Fruit fly (Drosophila melanogaster) whole organism, embryonic: Measurements from ENCODE around the gene TTLL4B.
A peak's percentile ranks its signal among the peaks of the same experiment; 100 is the strongest.

Source experiments
- ATbp ChIP-seq: fragments of 200-800 bp; sonication (Bioruptor generic); optimal IDR thresholded peaks from 2 replicates; lab custom pipeline; 2017; ENCODE audit warnings: missing biosample characterization, mild to moderate bottlenecking, missing genetic modification characterization, missing genetic modification reagents
- CG10366 ChIP-seq: fragments of 200-800 bp; sonication (Bioruptor generic); IDR thresholded peaks from 2 replicates; pipeline ENCODE4 v1.3.6; 2022; ENCODE audit warnings: missing biosample characterization, missing genetic modification characterization
- CG10462 ChIP-seq: fragments of 200-800 bp; sonication (Bioruptor generic); optimal IDR thresholded peaks from 2 replicates; lab custom pipeline; 2016; ENCODE audit warnings: missing biosample characterization, missing genetic modification characterization
- CG10543 ChIP-seq: fragments of 200-800 bp; sonication (Bioruptor generic); optimal IDR thresholded peaks from 3 replicates; lab custom pipeline; 2017; ENCODE audit warnings: missing biosample characterization, mild to moderate bottlenecking, missing genetic modification characterization, moderate library complexity
- CG10979 ChIP-seq: fragments of 200-800 bp; sonication (Bioruptor generic); optimal IDR thresholded peaks from 2 replicates; lab custom pipeline; 2018; ENCODE audit warnings: missing biosample characterization, mild to moderate bottlenecking, missing genetic modification characterization, moderate library complexity
- CG11247 ChIP-seq: fragments of 200-800 bp; sonication (Bioruptor generic); IDR thresholded peaks from 2 replicates; pipeline ENCODE4 v1.3.6; 2022; ENCODE audit warnings: missing biosample characterization, missing genetic modification characterization
- CG11456 ChIP-seq: fragments of 200-800 bp; sonication (Bioruptor generic); IDR thresholded peaks from 3 replicates; pipeline ENCODE4 v1.3.6; 2022; ENCODE audit warnings: missing biosample characterization, missing genetic modification characterization
- CG12071 ChIP-seq: fragments of 200-800 bp; sonication (Bioruptor generic); optimal IDR thresholded peaks from 3 replicates; lab custom pipeline; 2018; ENCODE audit warnings: missing biosample characterization, mild to moderate bottlenecking, missing genetic modification characterization
- CG12236 ChIP-seq: fragments of 200-800 bp; sonication (Bioruptor generic); optimal IDR thresholded peaks from 2 replicates; lab custom pipeline; 2016; ENCODE audit warnings: missing biosample characterization, missing genetic modification characterization
- CG13287 ChIP-seq: fragments of 200-800 bp; sonication (Bioruptor generic); IDR thresholded peaks from 2 replicates; pipeline ENCODE4 v1.3.6; 2022; ENCODE audit warnings: missing biosample characterization, missing genetic modification characterization; ENCODE audit not compliant: partially characterized antibody
- CG14441 ChIP-seq: fragments of 200-800 bp; sonication (Bioruptor generic); IDR thresholded peaks from 2 replicates; pipeline ENCODE4 v1.3.6; 2022; ENCODE audit warnings: missing biosample characterization, missing genetic modification characterization
- CG14860 ChIP-seq: fragments of 200-800 bp; sonication (Bioruptor generic); IDR thresholded peaks from 3 replicates; pipeline ENCODE4 v1.3.6; 2022; ENCODE audit warnings: missing biosample characterization, missing genetic modification characterization; ENCODE audit not compliant: partially characterized antibody
- CG15601 ChIP-seq: fragments of 200-800 bp; sonication (Bioruptor generic); optimal IDR thresholded peaks from 3 replicates; lab custom pipeline; 2019; ENCODE audit warnings: missing biosample characterization, mild to moderate bottlenecking, missing genetic modification characterization, moderate library complexity
- CG30403 ChIP-seq: fragments of 200-800 bp; sonication (Bioruptor generic); optimal IDR thresholded peaks from 3 replicates; lab custom pipeline; 2016; ENCODE audit warnings: missing biosample characterization, missing genetic modification characterization
- CG3065 ChIP-seq: fragments of 200-800 bp; sonication (Bioruptor generic); optimal IDR thresholded peaks from 2 replicates; lab custom pipeline; 2016; ENCODE audit warnings: missing biosample characterization, missing genetic modification characterization
- CG3838 ChIP-seq: fragments of 200-800 bp; sonication (Bioruptor generic); optimal IDR thresholded peaks from 3 replicates; lab custom pipeline; 2016; ENCODE audit warnings: missing biosample characterization, missing genetic modification characterization
- CG3995 ChIP-seq: fragments of 200-800 bp; sonication (Bioruptor generic); optimal IDR thresholded peaks from 3 replicates; lab custom pipeline; 2016; ENCODE audit warnings: missing biosample characterization, missing genetic modification characterization
- CG42726 ChIP-seq: fragments of 200-800 bp; sonication (Bioruptor generic); IDR thresholded peaks from 2 replicates; pipeline ENCODE4 v1.3.6; 2022; ENCODE audit warnings: missing biosample characterization, missing genetic modification characterization; ENCODE audit not compliant: partially characterized antibody
- CG4820 ChIP-seq: fragments of 200-800 bp; sonication (Bioruptor generic); optimal IDR thresholded peaks from 3 replicates; lab custom pipeline; 2016; ENCODE audit warnings: missing biosample characterization, missing genetic modification characterization
- CG9437 ChIP-seq: fragments of 200-800 bp; sonication (Bioruptor generic); optimal IDR thresholded peaks from 2 replicates; lab custom pipeline; 2018; ENCODE audit warnings: missing biosample characterization, mild to moderate bottlenecking, missing genetic modification characterization
- Camta ChIP-seq: fragments of 200-800 bp; sonication (Bioruptor generic); optimal IDR thresholded peaks from 2 replicates; lab custom pipeline; 2016; ENCODE audit warnings: missing biosample characterization, missing genetic modification characterization
- Chrac-16 ChIP-seq: fragments of 200-800 bp; sonication (Bioruptor generic); optimal IDR thresholded peaks from 3 replicates; lab custom pipeline; 2016; ENCODE audit warnings: missing biosample characterization, missing genetic modification characterization
- Dek ChIP-seq: fragments of 200-800 bp; sonication (Bioruptor generic); optimal IDR thresholded peaks from 3 replicates; lab custom pipeline; 2019; ENCODE audit warnings: missing biosample characterization, mild to moderate bottlenecking, missing genetic modification characterization, moderate library complexity
- E2f1 ChIP-seq: fragments of 200-800 bp; sonication (Bioruptor generic); IDR thresholded peaks from 2 replicates; pipeline ENCODE4 v1.3.6; 2022; ENCODE audit warnings: missing biosample characterization, missing genetic modification characterization
- MTF-1 ChIP-seq: fragments of 200-800 bp; sonication (Bioruptor generic); optimal IDR thresholded peaks from 2 replicates; lab custom pipeline; 2018; ENCODE audit warnings: missing biosample characterization, mild to moderate bottlenecking, missing genetic modification characterization, borderline replicate concordance
- Med ChIP-seq: fragments of 200-800 bp; sonication (Bioruptor generic); peaks from one replicate; lab custom pipeline; 2016; ENCODE audit warnings: missing biosample characterization, missing genetic modification characterization, mild to moderate bottlenecking, inconsistent platforms, moderate library complexity
- Nf-YB ChIP-seq: fragments of 200-800 bp; sonication (Bioruptor generic); optimal IDR thresholded peaks from 3 replicates; lab custom pipeline; 2019; ENCODE audit warnings: missing biosample characterization, mild to moderate bottlenecking, missing genetic modification characterization, moderate library complexity
- Six4 ChIP-seq: fragments of 200-800 bp; sonication (Bioruptor generic); optimal IDR thresholded peaks from 2 replicates; lab custom pipeline; 2016; ENCODE audit warnings: missing biosample characterization, missing genetic modification characterization
- Sox100B ChIP-seq: fragments of 200-800 bp; sonication (Bioruptor generic); optimal IDR thresholded peaks from 3 replicates; lab custom pipeline; 2018; ENCODE audit warnings: missing biosample characterization, mild to moderate bottlenecking, missing genetic modification characterization
- Spps ChIP-seq: fragments of 200-800 bp; sonication (Bioruptor generic); optimal IDR thresholded peaks from 2 replicates; lab custom pipeline; 2018; ENCODE audit warnings: missing biosample characterization, mild to moderate bottlenecking, missing genetic modification characterization
- Ssrp ChIP-seq: fragments of 200-800 bp; sonication (Bioruptor generic); optimal IDR thresholded peaks from 2 replicates; lab custom pipeline; 2018; ENCODE audit warnings: missing biosample characterization, mild to moderate bottlenecking, missing genetic modification characterization, moderate library complexity
- Stat92E ChIP-seq, 3 experiments: fragments of >200 bp in 2 of 3; fragments of 200-800 bp in 1 of 3; sonication (Bioruptor generic) in 1 of 3; optimal IDR thresholded peaks; 2 replicates each; lab custom pipeline; 2017 to 2019; ENCODE audit warnings: missing biosample characterization in 3 of 3, missing genetic modification characterization in 3 of 3, mild to moderate bottlenecking in 1 of 3, moderate library complexity in 1 of 3
- az2 ChIP-seq: fragments of 200-800 bp; sonication (Bioruptor generic); optimal IDR thresholded peaks from 3 replicates; lab custom pipeline; 2016; ENCODE audit warnings: missing biosample characterization, missing genetic modification characterization
- bsh ChIP-seq, 2 experiments: fragments of 200-800 bp; sonication (Bioruptor generic); optimal IDR thresholded peaks; 2 replicates each; lab custom pipeline; 2017 to 2018; ENCODE audit warnings: mild to moderate bottlenecking in 2 of 2, missing biosample characterization in 2 of 2, missing genetic modification characterization in 2 of 2, moderate library complexity in 1 of 2
- cad ChIP-seq: fragments of >200 bp; optimal IDR thresholded peaks from 2 replicates; lab custom pipeline; 2017; ENCODE audit warnings: missing biosample characterization, missing genetic modification characterization
- cato ChIP-seq: fragments of 200-800 bp; sonication (Bioruptor generic); optimal IDR thresholded peaks from 2 replicates; lab custom pipeline; 2016; ENCODE audit warnings: missing biosample characterization, missing genetic modification characterization, borderline replicate concordance
- chm ChIP-seq: fragments of 200-800 bp; sonication (Bioruptor generic); IDR thresholded peaks from 2 replicates; pipeline ENCODE4 v1.3.6; 2022; ENCODE audit warnings: missing biosample characterization, missing genetic modification characterization
- corto ChIP-seq: fragments of 200-800 bp; sonication (Bioruptor generic); optimal IDR thresholded peaks from 2 replicates; lab custom pipeline; 2016; ENCODE audit warnings: missing biosample characterization, mild to moderate bottlenecking, missing genetic modification characterization, moderate library complexity
- disco-r ChIP-seq: fragments of 200-800 bp; sonication (Bioruptor generic); optimal IDR thresholded peaks from 2 replicates; lab custom pipeline; 2016; ENCODE audit warnings: missing biosample characterization, missing genetic modification characterization
- dysf ChIP-seq: fragments of 200-800 bp; sonication (Bioruptor generic); IDR thresholded peaks from 3 replicates; pipeline ENCODE4 v1.3.6; 2022; ENCODE audit warnings: missing biosample characterization, missing genetic modification characterization
- gem ChIP-seq: fragments of 200-800 bp; sonication (Bioruptor generic); optimal IDR thresholded peaks from 2 replicates; lab custom pipeline; 2019; ENCODE audit warnings: missing biosample characterization, mild to moderate bottlenecking, missing genetic modification characterization, moderate library complexity
- jing ChIP-seq: fragments of 200-800 bp; sonication (Bioruptor generic); optimal IDR thresholded peaks from 2 replicates; lab custom pipeline; 2018; ENCODE audit warnings: missing biosample characterization, mild to moderate bottlenecking, missing genetic modification characterization
- kay ChIP-seq: fragments of 200-800 bp; sonication (Bioruptor generic); optimal IDR thresholded peaks from 2 replicates; lab custom pipeline; 2016; ENCODE audit warnings: missing biosample characterization, missing genetic modification characterization
- ken ChIP-seq: fragments of 200-800 bp; sonication (Bioruptor generic); IDR thresholded peaks from 3 replicates; pipeline ENCODE4 v1.3.6; 2022; ENCODE audit warnings: missing biosample characterization, missing genetic modification characterization
- lmd ChIP-seq: fragments of 200-800 bp; sonication (Bioruptor generic); IDR thresholded peaks from 2 replicates; pipeline ENCODE4 v1.3.6; 2022; ENCODE audit warnings: missing biosample characterization, missing genetic modification characterization
- luna ChIP-seq: fragments of 200-800 bp; sonication (Bioruptor generic); optimal IDR thresholded peaks from 2 replicates; lab custom pipeline; 2016; ENCODE audit warnings: missing biosample characterization, missing genetic modification characterization
- prd ChIP-seq, 3 experiments: fragments of >200 bp in 2 of 3; fragments of 200-800 bp in 1 of 3; sonication (Bioruptor generic) in 1 of 3; optimal IDR thresholded peaks in 2 of 3; IDR thresholded peaks in 1 of 3; 2 replicates in 2 of 3; 3 replicates in 1 of 3; pipeline versions ENCODE4 v1.3.6 to Lab custom; 2017 to 2022; ENCODE audit warnings: missing biosample characterization in 1 of 3, missing genetic modification characterization in 1 of 3
- tgo ChIP-seq: fragments of 200-800 bp; sonication (Bioruptor generic); IDR thresholded peaks from 3 replicates; pipeline ENCODE4 v1.3.6; 2022; ENCODE audit warnings: missing biosample characterization, missing genetic modification characterization
- tll ChIP-seq, 2 experiments: fragments of 200-800 bp in 1 of 2; fragments of >200 bp in 1 of 2; sonication (Bioruptor generic) in 1 of 2; optimal IDR thresholded peaks; 2 replicates each; lab custom pipeline; 2017 to 2019; ENCODE audit warnings: missing biosample characterization in 2 of 2, missing genetic modification characterization in 2 of 2, mild to moderate bottlenecking in 1 of 2, moderate library complexity in 1 of 2
- zen ChIP-seq: fragments of 200-800 bp; sonication (Bioruptor generic); optimal IDR thresholded peaks from 3 replicates; lab custom pipeline; 2018; ENCODE audit warnings: missing biosample characterization, mild to moderate bottlenecking, missing genetic modification characterization, moderate library complexity

Gene TTLL4B

DNA sequence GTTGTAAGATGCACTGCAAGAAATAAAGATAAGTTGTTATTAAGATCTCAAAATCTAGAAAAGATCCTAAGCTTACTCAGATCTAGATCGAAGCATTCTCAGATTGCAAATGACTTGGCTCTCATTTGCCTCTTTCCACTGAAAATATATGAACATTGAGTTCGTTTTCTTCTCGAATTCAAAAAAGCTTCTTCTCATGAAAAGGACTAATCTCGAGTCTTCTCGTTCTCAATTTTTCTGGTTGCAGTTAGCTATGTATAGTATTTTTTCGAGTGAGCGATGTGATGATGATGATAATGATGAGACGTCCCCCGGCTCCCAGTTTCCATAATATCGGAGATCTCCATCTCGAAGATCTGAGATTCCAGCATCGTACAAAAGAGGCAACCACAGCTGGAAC, 6.1 kb upstream of the TTLL4B start (continued):
- TF ChIP-seq Spps (tag; lab: Kevin White, UChicago) (peak; percentile 38), CG11247 (GFP tag; lab: Robert Waterston, UW) (no peak), Dek (tag; lab: Kevin White, UChicago) (no peak), luna (GFP tag; lab: Kevin White, UChicago) (no peak), Med (GFP tag; lab: Kevin White, UChicago) (peak; percentile 69), CG9437 (no peak), CG14860 (GFP tag; lab: Robert Waterston, UW) (no peak), kay (peak; percentile 36), CG10979 (tag; lab: Kevin White, UChicago) (peak; percentile 74), corto (GFP tag; lab: Kevin White, UChicago) (no peak), Sox100B (GFP tag; lab: Kevin White, UChicago) (peak; percentile 40), ken (GFP tag; lab: Robert Waterston, UW) (0 out of 3 replicates have a peak, but pooled peaks have one; percentile 45), tgo (GFP tag; lab: Robert Waterston, UW) (no peak), dysf (no peak), CG10543 (GFP tag; lab: Kevin White, UChicago) (no peak), jing (peak; percentile 27), bsh (GFP tag; optimal IDR thresholded peaks at IDR 0.05; lab: Kevin White, UChicago) (peak in 1 of 2 experiments; percentile 59), CG3065 (GFP tag; lab: Kevin White, UChicago) (no peak), prd (optimal IDR thresholded peaks at IDR 0.05; lab: Kevin White, UChicago) (no peak), prd (GFP tag; IDR thresholded peaks at IDR 0.05; lab: Robert Waterston, UW) (peak; percentile 37; the same call in 1 of the 3 replicates), E2f1 (GFP tag; lab: Robert Waterston, UW) (no peak), Chrac-16 (peak; percentile 9), CG3838 (GFP tag; lab: Kevin White, UChicago) (no peak), gem (tag; lab: Kevin White, UChicago) (peak; percentile 71), Nf-YB (no peak), CG12236 (GFP tag; lab: Kevin White, UChicago) (no peak), CG4820 (peak; percentile 42), CG10462 (GFP tag; lab: Kevin White, UChicago) (no peak), CG13287 (GFP tag; lab: Robert Waterston, UW) (no peak), Six4 (peak; percentile 22), disco-r (no peak), CG30403 (GFP tag; lab: Kevin White, UChicago) (peak; percentile 32), lmd (GFP tag; lab: Robert Waterston, UW) (peak; percentile 39; the same call in 1 of the 2 replicates), ATbp (GFP tag; lab: Kevin White, UChicago) (peak; percentile 21), tll (GFP tag; optimal IDR thresholded peaks at IDR 0.05; lab: Kevin White, UChicago) (no peak), cato (GFP tag; lab: Kevin White, UChicago) (peak; percentile 38), CG12071 (GFP tag; lab: Kevin White, UChicago) (no peak), CG15601 (tag; lab: Kevin White, UChicago) (peak; percentile 58), cad (GFP tag; lab: Kevin White, UChicago) (no peak), Ssrp (tag; lab: Kevin White, UChicago) (peak; percentile 46), Camta (peak; percentile 27), chm (no peak), CG11456 (GFP tag; lab: Robert Waterston, UW) (no peak), zen (tag; lab: Kevin White, UChicago) (peak; percentile 38), CG10366 (no peak), MTF-1 (no peak), az2 (peak; percentile 39), CG42726 (no peak), CG3995 (GFP tag; lab: Kevin White, UChicago) (no peak), Stat92E (GFP tag; optimal IDR thresholded peaks at IDR 0.05; lab: Kevin White, UChicago) (peak in 1 of 3 experiments; percentile 44), CG14441 (GFP tag; lab: Robert Waterston, UW) (no peak)
